Fruit fly (Drosophila melanogaster) whole organism, embryonic: ENCODE data around the gene CG15012.

Experiments
- ATbp ChIP-seq: fragments of 200-800 bp; sonication (Bioruptor generic); optimal IDR thresholded peaks from 2 replicates; lab custom pipeline; 2017; ENCODE audit warnings: missing biosample characterization, mild to moderate bottlenecking, missing genetic modification characterization, missing genetic modification reagents
- Ada2b ChIP-seq: fragments of 200-800 bp; sonication (Bioruptor generic); IDR thresholded peaks from 2 replicates; pipeline ENCODE4 v1.3.6; 2022; ENCODE audit warnings: missing biosample characterization, missing genetic modification characterization
- Blimp-1 ChIP-seq: fragments of 200-800 bp; sonication (Bioruptor generic); optimal IDR thresholded peaks from 3 replicates; lab custom pipeline; 2018; ENCODE audit warnings: missing biosample characterization, missing genetic modification characterization, mild to moderate bottlenecking, moderate library complexity, missing genetic modification reagents
- CG10979 ChIP-seq: fragments of 200-800 bp; sonication (Bioruptor generic); optimal IDR thresholded peaks from 2 replicates; lab custom pipeline; 2018; ENCODE audit warnings: missing biosample characterization, mild to moderate bottlenecking, missing genetic modification characterization, moderate library complexity
- CG12219 ChIP-seq: fragments of 200-800 bp; sonication (Bioruptor generic); optimal IDR thresholded peaks from 3 replicates; lab custom pipeline; 2018; ENCODE audit warnings: missing biosample characterization, mild to moderate bottlenecking, missing genetic modification characterization
- CG12659 ChIP-seq: fragments of 200-800 bp; sonication (Bioruptor generic); optimal IDR thresholded peaks from 3 replicates; lab custom pipeline; 2017; ENCODE audit warnings: mild to moderate bottlenecking, missing biosample characterization, missing genetic modification reagents, missing genetic modification characterization
- CG13424 ChIP-seq: fragments of 200-800 bp; sonication (Bioruptor generic); optimal IDR thresholded peaks from 2 replicates; lab custom pipeline; 2019; ENCODE audit warnings: missing biosample characterization, mild to moderate bottlenecking, missing genetic modification characterization, moderate library complexity
- CG13624 ChIP-seq: fragments of 200-800 bp; sonication (Bioruptor generic); optimal IDR thresholded peaks from 2 replicates; lab custom pipeline; 2016; ENCODE audit warnings: missing biosample characterization, missing genetic modification characterization
- CG1603 ChIP-seq: fragments of 200-800 bp; sonication (Bioruptor generic); optimal IDR thresholded peaks from 2 replicates; lab custom pipeline; 2019; ENCODE audit warnings: missing biosample characterization, mild to moderate bottlenecking, missing genetic modification characterization, moderate library complexity
- CG17328 ChIP-seq: fragments of 200-800 bp; sonication (Bioruptor generic); IDR thresholded peaks from 2 replicates; pipeline ENCODE4 v1.3.6; 2022; ENCODE audit warnings: missing biosample characterization, missing genetic modification characterization
- CG17361 ChIP-seq: fragments of 200-800 bp; sonication (Bioruptor generic); IDR thresholded peaks from 3 replicates; pipeline ENCODE4 v1.3.6; 2022; ENCODE audit warnings: missing biosample characterization, missing genetic modification characterization
- CG2678 ChIP-seq: fragments of 200-800 bp; sonication (Bioruptor generic); optimal IDR thresholded peaks from 3 replicates; lab custom pipeline; 2019; ENCODE audit warnings: missing biosample characterization, mild to moderate bottlenecking, missing genetic modification characterization, moderate library complexity
- CG31365 ChIP-seq: fragments of 200-800 bp; sonication (Bioruptor generic); optimal IDR thresholded peaks from 2 replicates; lab custom pipeline; 2018; ENCODE audit warnings: missing biosample characterization, mild to moderate bottlenecking, missing genetic modification characterization
- CG32532 ChIP-seq: fragments of 200-800 bp; sonication (Bioruptor generic); IDR thresholded peaks from 2 replicates; pipeline ENCODE4 v1.3.6; 2022; ENCODE audit warnings: missing biosample characterization, missing genetic modification characterization
- CG7372 ChIP-seq: fragments of 200-800 bp; sonication (Bioruptor generic); IDR thresholded peaks from 2 replicates; pipeline ENCODE4 v1.3.6; 2022; ENCODE audit warnings: missing biosample characterization, missing genetic modification characterization
- CG7839 ChIP-seq: fragments of 200-800 bp; sonication (Bioruptor generic); optimal IDR thresholded peaks from 3 replicates; lab custom pipeline; 2018; ENCODE audit warnings: missing biosample characterization, mild to moderate bottlenecking, missing genetic modification characterization, moderate library complexity
- CG8924 ChIP-seq: fragments of 200-800 bp; optimal IDR thresholded peaks from 3 replicates; lab custom pipeline; 2019; ENCODE audit warnings: missing biosample characterization, mild to moderate bottlenecking, missing genetic modification characterization, moderate library complexity
- Dbx ChIP-seq: fragments of 200-800 bp; sonication (Bioruptor generic); IDR thresholded peaks from 3 replicates; pipeline ENCODE4 v1.3.6; 2022; ENCODE audit warnings: missing biosample characterization, missing genetic modification characterization
- Drgx ChIP-seq: fragments of 200-800 bp; sonication (Bioruptor generic); IDR thresholded peaks from 2 replicates; pipeline ENCODE4 v1.3.6; 2022; ENCODE audit warnings: missing biosample characterization, missing genetic modification characterization
- Ets65A ChIP-seq: fragments of 200-800 bp; sonication (Bioruptor generic); peaks from one replicate; lab custom pipeline; 2016; ENCODE audit warnings: missing biosample characterization, missing genetic modification characterization
- Fer3 ChIP-seq: fragments of 200-800 bp; sonication (Bioruptor generic); optimal IDR thresholded peaks from 2 replicates; lab custom pipeline; 2018; ENCODE audit warnings: missing biosample characterization, mild to moderate bottlenecking, missing genetic modification characterization, moderate library complexity
- GATAe ChIP-seq: fragments of 200-800 bp; sonication (Bioruptor generic); conservative IDR thresholded peaks from 2 replicates; pipeline ENCODE4 v1.3.6; 2022; ENCODE audit warnings: missing biosample characterization, missing genetic modification characterization
- Lpt ChIP-seq: fragments of >200 bp; optimal IDR thresholded peaks from 2 replicates; lab custom pipeline; 2018; ENCODE audit warnings: missing biosample characterization, missing genetic modification characterization
- Max ChIP-seq: fragments of 200-800 bp; sonication (Bioruptor generic); optimal IDR thresholded peaks from 2 replicates; lab custom pipeline; 2016; ENCODE audit warnings: missing biosample characterization, mild to moderate bottlenecking, missing genetic modification characterization
- Med ChIP-seq: fragments of 200-800 bp; sonication (Bioruptor generic); peaks from one replicate; lab custom pipeline; 2016; ENCODE audit warnings: missing biosample characterization, missing genetic modification characterization, mild to moderate bottlenecking, inconsistent platforms, moderate library complexity
- NC2α ChIP-seq: fragments of 200-800 bp; sonication (Bioruptor generic); optimal IDR thresholded peaks from 2 replicates; lab custom pipeline; 2016; ENCODE audit warnings: missing biosample characterization, missing genetic modification characterization
- PHDP ChIP-seq: fragments of 200-800 bp; sonication (Bioruptor generic); optimal IDR thresholded peaks from 3 replicates; lab custom pipeline; 2018; ENCODE audit warnings: missing biosample characterization, mild to moderate bottlenecking, missing genetic modification characterization, moderate library complexity
- Sin3A ChIP-seq: fragments of >200 bp; optimal IDR thresholded peaks from 2 replicates; lab custom pipeline; 2018
- Stat92E ChIP-seq, 3 experiments: fragments of >200 bp in 2 of 3; fragments of 200-800 bp in 1 of 3; sonication (Bioruptor generic) in 1 of 3; optimal IDR thresholded peaks; 2 replicates each; lab custom pipeline; 2017 to 2019; ENCODE audit warnings: missing biosample characterization in 3 of 3, missing genetic modification characterization in 3 of 3, mild to moderate bottlenecking in 1 of 3, moderate library complexity in 1 of 3
- Xrp1 ChIP-seq: fragments of 200-800 bp; sonication (Bioruptor generic); IDR thresholded peaks from 2 replicates; pipeline ENCODE4 v1.3.6; 2022; ENCODE audit warnings: missing biosample characterization, missing genetic modification characterization
- bsh ChIP-seq, 2 experiments: fragments of 200-800 bp; sonication (Bioruptor generic); optimal IDR thresholded peaks; 2 replicates each; lab custom pipeline; 2017 to 2018; ENCODE audit warnings: mild to moderate bottlenecking in 2 of 2, missing biosample characterization in 2 of 2, missing genetic modification characterization in 2 of 2, moderate library complexity in 1 of 2
- ci ChIP-seq: fragments of 200-800 bp; sonication (Bioruptor generic); IDR thresholded peaks from 3 replicates; pipeline ENCODE4 v1.3.6; 2022; ENCODE audit warnings: missing biosample characterization, missing genetic modification characterization
- cwo ChIP-seq: fragments of 200-800 bp; sonication (Bioruptor generic); optimal IDR thresholded peaks from 3 replicates; lab custom pipeline; 2017; ENCODE audit warnings: missing biosample characterization, missing genetic modification characterization, mild to moderate bottlenecking, moderate library complexity, missing genetic modification reagents
- danr ChIP-seq: fragments of 200-800 bp; sonication (Bioruptor generic); IDR thresholded peaks from 2 replicates; pipeline ENCODE4 v1.3.6; 2022; ENCODE audit warnings: missing biosample characterization, missing genetic modification characterization
- dati ChIP-seq: fragments of 200-800 bp; sonication (Bioruptor generic); IDR thresholded peaks from 2 replicates; pipeline ENCODE4 v1.3.6; 2022; ENCODE audit warnings: missing biosample characterization, missing genetic modification characterization
- en ChIP-seq: fragments of 200-800 bp; sonication (Bioruptor generic); optimal IDR thresholded peaks from 2 replicates; lab custom pipeline; 2016; ENCODE audit warnings: missing biosample characterization, missing genetic modification characterization
- fd102C ChIP-seq: fragments of 200-800 bp; sonication (Bioruptor generic); optimal IDR thresholded peaks from 2 replicates; lab custom pipeline; 2018; ENCODE audit warnings: missing biosample characterization, mild to moderate bottlenecking, missing genetic modification characterization, moderate library complexity
- grn ChIP-seq: fragments of 200-800 bp; sonication (Bioruptor generic); optimal IDR thresholded peaks from 3 replicates; lab custom pipeline; 2017; ENCODE audit warnings: missing biosample characterization, missing genetic modification characterization
- hkb ChIP-seq, 2 experiments: fragments of 200-800 bp in 1 of 2; fragments of >200 bp in 1 of 2; sonication (Bioruptor generic) in 1 of 2; IDR thresholded peaks in 1 of 2; optimal IDR thresholded peaks in 1 of 2; 2 replicates each; pipeline versions ENCODE4 v1.3.6 to Lab custom; 2017 to 2022; ENCODE audit warnings: missing biosample characterization in 1 of 2, missing genetic modification characterization in 1 of 2
- kni ChIP-seq: fragments of 200-800 bp; sonication (Bioruptor generic); optimal IDR thresholded peaks from 3 replicates; lab custom pipeline; 2017; ENCODE audit warnings: mild to moderate bottlenecking, missing biosample characterization, missing genetic modification reagents, missing genetic modification characterization
- mam ChIP-seq: fragments of 200-800 bp; sonication (Bioruptor generic); optimal IDR thresholded peaks from 3 replicates; lab custom pipeline; 2016; ENCODE audit warnings: missing biosample characterization, missing genetic modification characterization
- nmo ChIP-seq: fragments of 200-800 bp; sonication (Bioruptor generic); optimal IDR thresholded peaks from 2 replicates; lab custom pipeline; 2018; ENCODE audit warnings: missing biosample characterization, mild to moderate bottlenecking, missing genetic modification characterization, moderate library complexity
- odd ChIP-seq: fragments of 200-800 bp; sonication (Bioruptor generic); optimal IDR thresholded peaks from 2 replicates; lab custom pipeline; 2017; ENCODE audit warnings: missing biosample characterization, mild to moderate bottlenecking, missing genetic modification characterization
- onecut ChIP-seq: fragments of 200-800 bp; sonication (Bioruptor generic); IDR thresholded peaks from 2 replicates; pipeline ENCODE4 v1.3.6; 2022; ENCODE audit warnings: missing biosample characterization, missing genetic modification characterization
- ranshi ChIP-seq: fragments of 200-800 bp; sonication (Bioruptor generic); IDR thresholded peaks from 2 replicates; pipeline ENCODE4 v1.3.6; 2022; ENCODE audit warnings: missing biosample characterization, missing genetic modification characterization
- row ChIP-seq: fragments of 200-800 bp; sonication (Bioruptor generic); IDR thresholded peaks from 3 replicates; pipeline ENCODE4 v1.3.6; 2022; ENCODE audit warnings: missing biosample characterization, missing genetic modification characterization
- sens ChIP-seq: fragments of 200-800 bp; sonication (Bioruptor generic); peaks from one replicate; lab custom pipeline; 2016; ENCODE audit warnings: missing biosample characterization, missing genetic modification characterization
- wdn ChIP-seq: fragments of 200-800 bp; sonication (Bioruptor generic); IDR thresholded peaks from 2 replicates; pipeline ENCODE4 v1.3.6; 2022; ENCODE audit warnings: missing biosample characterization, missing genetic modification characterization

Gene CG15012

DNA sequence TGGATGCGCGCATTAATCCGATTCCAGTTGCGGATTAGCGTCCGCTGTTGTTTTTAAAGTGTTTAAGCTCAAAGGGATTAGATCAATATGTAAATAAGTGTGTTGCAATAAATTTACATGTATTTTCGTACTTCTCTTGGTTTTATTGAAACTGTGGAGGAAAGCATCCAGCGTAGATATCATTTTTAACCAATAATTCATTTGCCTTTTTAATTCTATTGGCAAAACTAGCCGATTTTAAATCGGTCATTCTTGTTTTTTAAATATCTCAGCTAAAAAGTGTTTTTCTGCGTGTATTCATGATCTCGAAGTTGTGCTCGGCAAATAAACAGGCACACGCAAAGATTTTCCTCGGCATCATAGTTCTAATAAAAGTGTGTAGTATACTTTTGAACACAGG is 1.3 kb upstream of the CG15012 start:
- TF ChIP-seq Med (GFP tag; lab: Kevin White, UChicago) (peak; percentile 72), sens (GFP tag; lab: Kevin White, UChicago) (peak; percentile 72), fd102C (GFP tag; lab: Kevin White, UChicago) (no peak)
- TF ChIP-seq, all 482 proteins: peak for 2

DNA sequence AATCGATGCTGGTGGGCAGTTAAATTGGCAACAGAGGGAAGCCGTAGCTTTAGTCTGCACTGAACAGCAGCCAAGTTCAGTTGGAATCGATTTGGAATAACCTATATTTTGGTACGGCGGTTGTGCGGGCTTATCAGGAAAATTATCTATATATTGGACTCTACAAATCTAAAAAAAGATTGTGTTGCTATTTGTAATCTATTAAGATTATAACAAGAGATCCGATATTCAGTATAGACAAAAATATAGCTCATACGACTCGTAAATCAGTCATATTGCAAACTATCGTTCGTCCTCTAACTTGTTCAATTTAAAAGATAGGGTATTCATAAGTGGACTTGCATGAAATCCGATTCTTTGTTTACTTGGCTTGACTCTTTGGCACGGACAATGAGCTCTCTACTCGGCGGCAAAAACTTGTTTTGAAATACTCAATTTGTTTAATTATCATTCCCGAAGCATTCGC is 3.4 kb downstream of the CG15012 start, which contains the start of gene Hexo1:
Gene Hexo1 (plus strand): TSS at position 51 of the 466 bp plus-strand sequence.
- no peak for TF ChIP-seq ranshi (GFP tag; lab: Robert Waterston, UW)
- no peak for TF ChIP-seq onecut
- TF ChIP-seq row, result peak; percentile 79
- TF ChIP-seq bsh (GFP tag; optimal IDR thresholded peaks at IDR 0.05; lab: Kevin White, UChicago), result peak; percentile 35 to 58
- peak; percentile 70 for TF ChIP-seq grn (GFP tag; lab: Kevin White, UChicago)
- peak; percentile 40 for TF ChIP-seq ATbp (GFP tag; lab: Kevin White, UChicago)
- TF ChIP-seq Stat92E (GFP tag; optimal IDR thresholded peaks at IDR 0.05; lab: Kevin White, UChicago), result no peak
- TF ChIP-seq CG1603, result peak; percentile 23
- peak; percentile 35 for TF ChIP-seq nmo
- no peak for TF ChIP-seq Lpt
- TF ChIP-seq Blimp-1 (GFP tag; lab: Kevin White, UChicago), result peak; percentile 11
- TF ChIP-seq mam (GFP tag; lab: Kevin White, UChicago), result peak; percentile 15
- peak; percentile 42 for TF ChIP-seq CG13424
- peak; percentile 21 for TF ChIP-seq CG10979 (tag; lab: Kevin White, UChicago)
- peak; percentile 37; the same call in 1 of the 2 replicates for TF ChIP-seq GATAe
- TF ChIP-seq danr (GFP tag; lab: Robert Waterston, UW), result no peak
- TF ChIP-seq PHDP (tag; lab: Kevin White, UChicago), result peak; percentile 48
- TF ChIP-seq en (GFP tag; lab: Kevin White, UChicago), result no peak
- TF ChIP-seq CG12659 (GFP tag; lab: Kevin White, UChicago), result peak; percentile 27
- no peak for TF ChIP-seq dati (GFP tag; lab: Robert Waterston, UW)
- TF ChIP-seq CG2678 (tag; lab: Kevin White, UChicago), result peak; percentile 51
- TF ChIP-seq cwo (GFP tag; lab: Kevin White, UChicago), result peak; percentile 17
- peak; percentile 11 for TF ChIP-seq kni
- peak; percentile 47 for TF ChIP-seq CG7839 (tag; lab: Kevin White, UChicago)
- TF ChIP-seq CG13624, result peak; percentile 48
- no peak for TF ChIP-seq CG7372
- TF ChIP-seq odd (GFP tag; lab: Kevin White, UChicago), result peak; percentile 36
- TF ChIP-seq CG12219, result peak; percentile 34
- TF ChIP-seq CG32532 (GFP tag; lab: Robert Waterston, UW), result peak; percentile 51; the same call in 1 of the 2 replicates
- 0 out of 2 replicates have a peak, but pooled peaks have one; percentile 17 for TF ChIP-seq Ada2b (GFP tag; lab: Robert Waterston, UW)
- no peak for TF ChIP-seq CG17328 (GFP tag; lab: Robert Waterston, UW)
- TF ChIP-seq Fer3 (tag; lab: Kevin White, UChicago), result peak; percentile 25
- peak; percentile 92 for TF ChIP-seq Ets65A (GFP tag; lab: Kevin White, UChicago)
- TF ChIP-seq CG8924 (tag; lab: Kevin White, UChicago), result peak; percentile 25
- no peak for TF ChIP-seq NC2α (GFP tag; lab: Kevin White, UChicago)
- TF ChIP-seq hkb (optimal IDR thresholded peaks at IDR 0.05; lab: Kevin White, UChicago), result no peak
- TF ChIP-seq hkb (GFP tag; IDR thresholded peaks at IDR 0.05; lab: Robert Waterston, UW), result peak; percentile 61
- TF ChIP-seq CG17361 (GFP tag; lab: Robert Waterston, UW), result peak; percentile 30; the same call in 1 of the 3 replicates
- 0 out of 2 replicates have a peak, but pooled peaks have one; percentile 33 for TF ChIP-seq wdn (GFP tag; lab: Robert Waterston, UW)
- TF ChIP-seq Sin3A (lab: Kevin White, UChicago), result no peak
- TF ChIP-seq Dbx (GFP tag; lab: Robert Waterston, UW), result peak; percentile 20; the same call in 1 of the 3 replicates
- 0 out of 2 replicates have a peak, but pooled peaks have one; percentile 15 for TF ChIP-seq Drgx (GFP tag; lab: Robert Waterston, UW)
- TF ChIP-seq Max (GFP tag; lab: Kevin White, UChicago), result no peak
- peak; percentile 27; the same call in 1 of the 2 replicates for TF ChIP-seq Xrp1 (GFP tag; lab: Robert Waterston, UW)
- no peak for TF ChIP-seq CG31365 (tag; lab: Kevin White, UChicago)
- TF ChIP-seq ci (GFP tag; lab: Robert Waterston, UW), result peak; percentile 56; the same call in 1 of the 3 replicates
